Worm (Caenorhabditis elegans) whole organism, L1 larva: ENCODE measurements around the gene Y46G5A.14.

Experiments
- C34B4.2 ChIP-seq: sonication (generic microtip); optimal IDR thresholded peaks from 2 replicates; lab custom pipeline; 2017; ENCODE audit warnings: mild to moderate bottlenecking, missing genetic modification characterization, missing compliant biosample characterization
- aha-1 ChIP-seq: fragments of 150-350 bp; optimal IDR thresholded peaks from 2 replicates; lab custom pipeline; 2014; ENCODE audit warnings: missing biosample characterization, missing genetic modification characterization
- ama-1 ChIP-seq: fragments of 150-350 bp; optimal IDR thresholded peaks from 2 replicates; lab custom pipeline; 2014
- ceh-8 ChIP-seq: fragments of 200-800 bp; sonication (Bioruptor generic); optimal IDR thresholded peaks from 2 replicates; lab custom pipeline; 2018; ENCODE audit warnings: mild to moderate bottlenecking, missing genetic modification characterization, moderate library complexity, missing compliant biosample characterization
- ceh-82 ChIP-seq, 3 experiments: fragments of 150-350 bp in 1 of 3; sonication (generic microtip) in 2 of 3; optimal IDR thresholded peaks; 2 replicates each; lab custom pipeline; 2014 to 2017; ENCODE audit warnings: missing biosample characterization in 3 of 3, missing genetic modification characterization in 3 of 3
- ceh-88 ChIP-seq: fragments of 200-800 bp; sonication (Bioruptor generic); IDR thresholded peaks from 2 replicates; pipeline ENCODE4 v1.3.6; 2022; ENCODE audit warnings: missing genetic modification characterization, missing compliant biosample characterization
- efl-1 ChIP-seq, 4 experiments: fragments of 150-350 bp; optimal IDR thresholded peaks in 3 of 4; peaks in 1 of 4; 1 replicate in 1 of 4; 2 replicates in 3 of 4; lab custom pipeline; 2014; ENCODE audit warnings: missing biosample characterization in 2 of 4, missing genetic modification characterization in 2 of 4, missing genetic modification reagents in 2 of 4
- egl-13 ChIP-seq: sonication (generic microtip); optimal IDR thresholded peaks from 2 replicates; lab custom pipeline; 2016; ENCODE audit warnings: missing genotype, missing genetic modification reagents, missing genetic modification characterization, missing compliant biosample characterization
- egl-27 ChIP-seq, 2 experiments: fragments of 150-350 bp in 1 of 2; sonication (generic microtip); optimal IDR thresholded peaks; 3 replicates each; lab custom pipeline; 2017 to 2018; ENCODE audit warnings: missing biosample characterization in 2 of 2, missing genetic modification characterization in 2 of 2, missing genetic modification reagents in 2 of 2
- elt-2 ChIP-seq: sonication (generic microtip); optimal IDR thresholded peaks from 2 replicates; lab custom pipeline; 2016; ENCODE audit warnings: missing genetic modification characterization, mild to moderate bottlenecking, inconsistent platforms, missing compliant biosample characterization, missing genetic modification reagents
- fkh-10 ChIP-seq: sonication (generic microtip); optimal IDR thresholded peaks from 2 replicates; lab custom pipeline; 2017; ENCODE audit warnings: missing biosample characterization, missing genetic modification reagents, missing genetic modification characterization
- fkh-4 ChIP-seq: sonication (generic microtip); optimal IDR thresholded peaks from 2 replicates; lab custom pipeline; 2016; ENCODE audit warnings: missing compliant biosample characterization, missing genetic modification characterization, borderline replicate concordance
- fkh-8 ChIP-seq: sonication (generic microtip); optimal IDR thresholded peaks from 2 replicates; lab custom pipeline; 2016; ENCODE audit warnings: mild to moderate bottlenecking, missing genetic modification characterization, missing compliant biosample characterization
- fos-1 ChIP-seq: fragments of 150-350 bp; optimal IDR thresholded peaks from 2 replicates; lab custom pipeline; 2014; ENCODE audit warnings: missing biosample characterization, missing genetic modification characterization
- grh-1 ChIP-seq: fragments of 200-800 bp; sonication (Bioruptor generic); IDR thresholded peaks from 2 replicates; pipeline ENCODE4 v1.3.6; 2022; ENCODE audit warnings: missing genetic modification reagents, missing genetic modification characterization, missing compliant biosample characterization
- hpl-2 ChIP-seq: fragments of 150-350 bp; optimal IDR thresholded peaks from 2 replicates; lab custom pipeline; 2014; ENCODE audit warnings: missing biosample characterization, missing genetic modification reagents, missing genetic modification characterization
- irx-1 ChIP-seq: sonication (generic microtip); optimal IDR thresholded peaks from 2 replicates; lab custom pipeline; 2016; ENCODE audit warnings: missing genetic modification characterization, missing compliant biosample characterization
- jun-1 ChIP-seq: fragments of 150-350 bp; optimal IDR thresholded peaks from 2 replicates; lab custom pipeline; 2014; ENCODE audit warnings: missing biosample characterization, missing genetic modification reagents, missing genetic modification characterization
- lin-13 ChIP-seq: fragments of 150-350 bp; optimal IDR thresholded peaks from 2 replicates; lab custom pipeline; 2014; ENCODE audit warnings: missing biosample characterization, missing genetic modification reagents, missing genetic modification characterization
- lin-15B ChIP-seq: fragments of 150-350 bp; sonication (generic microtip); optimal IDR thresholded peaks from 3 replicates; lab custom pipeline; 2014; ENCODE audit warnings: missing biosample characterization, missing genetic modification characterization
- lin-39 ChIP-seq: fragments of 150-350 bp; optimal IDR thresholded peaks from 2 replicates; lab custom pipeline; 2014; ENCODE audit warnings: missing biosample characterization, missing genetic modification reagents, missing genetic modification characterization
- lir-3 ChIP-seq: sonication (generic microtip); optimal IDR thresholded peaks from 2 replicates; lab custom pipeline; 2016; ENCODE audit warnings: mild to moderate bottlenecking, missing genetic modification characterization, moderate library complexity, missing compliant biosample characterization; ENCODE audit not compliant: poor library complexity
- lsy-2 ChIP-seq, 2 experiments: fragments of 150-350 bp; optimal IDR thresholded peaks; 2 replicates each; lab custom pipeline; 2014; ENCODE audit warnings: missing biosample characterization in 2 of 2, missing genetic modification characterization in 2 of 2
- mab-9 ChIP-seq: fragments of 200-800 bp; sonication (Bioruptor generic); IDR thresholded peaks from 2 replicates; pipeline ENCODE4 v1.3.6; 2022; ENCODE audit warnings: missing genetic modification reagents, missing genetic modification characterization, missing compliant biosample characterization
- mef-2 ChIP-seq: fragments of 150-350 bp; optimal IDR thresholded peaks from 2 replicates; lab custom pipeline; 2014; ENCODE audit warnings: missing biosample characterization, missing genetic modification characterization
- mep-1 ChIP-seq: fragments of 150-350 bp; optimal IDR thresholded peaks from 2 replicates; lab custom pipeline; 2014; ENCODE audit warnings: missing biosample characterization, missing genetic modification characterization
- nhr-19 ChIP-seq: fragments of 200-800 bp; sonication (Bioruptor generic); conservative IDR thresholded peaks from 2 replicates; pipeline ENCODE4 v1.3.6; 2022; ENCODE audit warnings: missing genetic modification characterization, missing compliant biosample characterization
- nhr-20 ChIP-seq: sonication (generic microtip); optimal IDR thresholded peaks from 2 replicates; lab custom pipeline; 2016; ENCODE audit warnings: mild to moderate bottlenecking, missing genetic modification characterization, missing compliant biosample characterization
- nhr-71 ChIP-seq: sonication (generic microtip); optimal IDR thresholded peaks from 2 replicates; lab custom pipeline; 2016; ENCODE audit warnings: mild to moderate bottlenecking, missing genetic modification characterization, moderate library complexity, missing compliant biosample characterization
- nhr-76 ChIP-seq: sonication (generic microtip); optimal IDR thresholded peaks from 2 replicates; lab custom pipeline; 2017; ENCODE audit warnings: missing biosample characterization, missing genetic modification characterization
- nhr-77 ChIP-seq: fragments of 150-350 bp; optimal IDR thresholded peaks from 2 replicates; lab custom pipeline; 2014; ENCODE audit warnings: missing biosample characterization, missing genetic modification characterization
- nhr-84 ChIP-seq: sonication (generic microtip); optimal IDR thresholded peaks from 2 replicates; lab custom pipeline; 2017; ENCODE audit warnings: missing biosample characterization, missing genetic modification characterization
- nhr-85 ChIP-seq: sonication (generic microtip); peaks from one replicate; lab custom pipeline; 2016; ENCODE audit warnings: missing genetic modification characterization, inconsistent platforms, missing compliant biosample characterization
- nhr-90 ChIP-seq: sonication (generic microtip); optimal IDR thresholded peaks from 2 replicates; lab custom pipeline; 2016; ENCODE audit warnings: mild to moderate bottlenecking, missing genetic modification characterization, missing compliant biosample characterization; ENCODE audit not compliant: poor library complexity
- pag-3 ChIP-seq: sonication (generic microtip); optimal IDR thresholded peaks from 2 replicates; lab custom pipeline; 2017; ENCODE audit warnings: missing genetic modification characterization, mild to moderate bottlenecking, missing compliant biosample characterization, antibody characterized with exemption, borderline replicate concordance; ENCODE audit not compliant: insufficient read depth
- rnt-1 ChIP-seq: sonication (generic microtip); optimal IDR thresholded peaks from 2 replicates; lab custom pipeline; 2016; ENCODE audit warnings: mild to moderate bottlenecking, missing genetic modification characterization, moderate library complexity, missing compliant biosample characterization
- skn-1 ChIP-seq: fragments of 150-350 bp; optimal IDR thresholded peaks from 2 replicates; lab custom pipeline; 2014; ENCODE audit warnings: missing biosample characterization, missing genetic modification characterization
- snpc-4 ChIP-seq: fragments of 150-350 bp; optimal IDR thresholded peaks from 2 replicates; lab custom pipeline; 2014; ENCODE audit warnings: missing biosample characterization, missing genetic modification characterization
- sox-4 ChIP-seq: sonication (generic microtip); optimal IDR thresholded peaks from 2 replicates; lab custom pipeline; 2016; ENCODE audit warnings: missing genetic modification characterization, missing compliant biosample characterization
- sptf-1 ChIP-seq: fragments of 150-350 bp; optimal IDR thresholded peaks from 2 replicates; lab custom pipeline; 2014; ENCODE audit warnings: missing biosample characterization, missing genetic modification characterization
- sup-37 ChIP-seq: fragments of 200-800 bp; sonication (Bioruptor generic); optimal IDR thresholded peaks from 2 replicates; lab custom pipeline; 2018; ENCODE audit warnings: mild to moderate bottlenecking, missing genetic modification characterization, missing compliant biosample characterization
- swsn-7 ChIP-seq: sonication (generic microtip); optimal IDR thresholded peaks from 2 replicates; lab custom pipeline; 2016; ENCODE audit warnings: missing genetic modification characterization, missing compliant biosample characterization
- tlp-1 ChIP-seq: fragments of 150-350 bp; optimal IDR thresholded peaks from 2 replicates; lab custom pipeline; 2014; ENCODE audit warnings: missing biosample characterization, missing genetic modification characterization
- unc-130 ChIP-seq: fragments of 150-350 bp; optimal IDR thresholded peaks from 2 replicates; lab custom pipeline; 2017; ENCODE audit warnings: missing biosample characterization, missing genetic modification characterization, inconsistent platforms
- unc-98 ChIP-seq: fragments of 200-800 bp; sonication (Bioruptor generic); IDR thresholded peaks from 2 replicates; pipeline ENCODE4 v1.3.6; 2022; ENCODE audit warnings: missing genetic modification characterization, missing compliant biosample characterization
- vab-15 ChIP-seq: sonication (generic microtip); optimal IDR thresholded peaks from 2 replicates; lab custom pipeline; 2017; ENCODE audit warnings: missing genotype, mild to moderate bottlenecking, missing genetic modification characterization, missing compliant biosample characterization
- xbp-1 ChIP-seq: sonication (generic microtip); optimal IDR thresholded peaks from 2 replicates; lab custom pipeline; 2016; ENCODE audit warnings: missing genetic modification characterization, missing compliant biosample characterization
- zag-1 ChIP-seq: fragments of 150-350 bp; optimal IDR thresholded peaks from 2 replicates; lab custom pipeline; 2014; ENCODE audit warnings: missing biosample characterization, missing genetic modification characterization
- zip-4 ChIP-seq: fragments of 200-800 bp; sonication (Bioruptor generic); optimal IDR thresholded peaks from 2 replicates; lab custom pipeline; 2018; ENCODE audit warnings: mild to moderate bottlenecking, missing genetic modification characterization, moderate library complexity, missing compliant biosample characterization

The Y46G5A.14 gene

ce11 chrII:12799364-12799763 is 24.9 kb downstream of the Y46G5A.14 start:
- no peak for TF ChIP-seq nhr-84
- TF ChIP-seq nhr-71 (tag; lab: Kevin White, UChicago): no peak
- TF ChIP-seq unc-130: no peak
- TF ChIP-seq fkh-8 (tag; lab: Kevin White, UChicago): no peak
- TF ChIP-seq fos-1 (tag; lab: Kevin White, UChicago): no peak
- no peak for TF ChIP-seq zip-4
- TF ChIP-seq ceh-88: no peak
- TF ChIP-seq irx-1 (tag; lab: Kevin White, UChicago): no peak
- TF ChIP-seq ceh-8: no peak
- no peak for TF ChIP-seq nhr-90 (tag; lab: Kevin White, UChicago)
- no peak for TF ChIP-seq xbp-1 (tag; lab: Kevin White, UChicago)
- no peak for TF ChIP-seq nhr-20
- TF ChIP-seq pag-3 (tag; lab: Kevin White, UChicago): no peak
- TF ChIP-seq lir-3 (tag; lab: Kevin White, UChicago): no peak
- no peak for TF ChIP-seq tlp-1 (tag; lab: Kevin White, UChicago)
- TF ChIP-seq efl-1 (optimal IDR thresholded peaks at IDR 0.05; lab: Kevin White, UChicago): no peak
- TF ChIP-seq efl-1 (GFP tag; optimal IDR thresholded peaks at IDR 0.05 in 1 of 2; lab: Kevin White, UChicago): no peak
- TF ChIP-seq egl-27 (tag; optimal IDR thresholded peaks at IDR 0.05; lab: Kevin White, UChicago): no peak
- TF ChIP-seq lin-13 (GFP tag; lab: Kevin White, UChicago): no peak
- TF ChIP-seq aha-1 (tag; lab: Kevin White, UChicago): no peak

DNA sequence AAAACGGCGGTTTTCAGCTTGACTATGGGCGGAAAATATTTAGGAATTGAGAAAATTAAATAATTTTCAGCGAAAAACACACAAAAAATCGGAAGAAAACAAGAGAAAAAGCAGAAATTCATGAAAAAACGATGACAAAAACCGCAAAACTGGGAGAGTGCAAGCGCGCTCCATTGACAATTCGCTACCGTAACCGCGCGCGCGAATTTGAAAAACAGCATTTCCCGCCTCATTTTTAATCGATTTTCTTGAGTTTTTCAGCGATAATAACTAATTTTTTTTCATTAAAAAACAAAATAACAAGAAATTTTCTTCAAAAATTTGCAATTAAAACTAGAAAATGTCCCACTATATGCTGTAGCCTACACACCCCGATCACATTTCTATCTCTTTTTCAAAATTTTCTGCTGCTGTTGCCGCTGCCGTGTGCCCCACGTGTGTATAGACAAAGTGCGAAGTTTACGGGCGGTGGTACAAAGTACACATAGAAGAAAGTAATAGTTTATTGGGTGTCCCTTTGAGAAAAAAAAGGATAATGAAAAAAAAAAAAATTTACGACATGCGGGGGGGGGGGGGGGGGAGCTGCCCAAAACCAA is 25.5 kb downstream of the Y46G5A.14 start:
- TF ChIP-seq nhr-19 (GFP tag; lab: Robert Waterston, UW): peak; percentile 57
- TF ChIP-seq nhr-77 (tag; lab: Kevin White, UChicago): no peak
- TF ChIP-seq fos-1 (tag; lab: Kevin White, UChicago): no peak
- no peak for TF ChIP-seq aha-1 (tag; lab: Kevin White, UChicago)
- no peak for TF ChIP-seq tlp-1 (tag; lab: Kevin White, UChicago)
- no peak for TF ChIP-seq mab-9
- TF ChIP-seq egl-13 (tag; lab: Kevin White, UChicago): no peak
- peak; percentile 46 to 86 for TF ChIP-seq efl-1 (optimal IDR thresholded peaks at IDR 0.05; lab: Kevin White, UChicago)
- peak; percentile 70 to 71 for TF ChIP-seq efl-1 (GFP tag; optimal IDR thresholded peaks at IDR 0.05 in 1 of 2; lab: Kevin White, UChicago)
- no peak for TF ChIP-seq jun-1 (tag; lab: Kevin White, UChicago)
- no peak for TF ChIP-seq skn-1 (tag; lab: Kevin White, UChicago)
- TF ChIP-seq hpl-2 (GFP tag; lab: Kevin White, UChicago): no peak
- no peak for TF ChIP-seq lin-15B (tag; lab: Kevin White, UChicago)
- peak; percentile 3 for TF ChIP-seq swsn-7 (tag; lab: Kevin White, UChicago)
- TF ChIP-seq vab-15: no peak
- peak; percentile 34; the same call in 1 of the 2 replicates for TF ChIP-seq grh-1 (GFP tag; lab: Robert Waterston, UW)
- no peak for TF ChIP-seq zag-1
- TF ChIP-seq sup-37 (GFP tag; lab: Kevin White, UChicago): no peak
- peak; percentile 51 for TF ChIP-seq irx-1 (tag; lab: Kevin White, UChicago)
- TF ChIP-seq pag-3 (tag; lab: Kevin White, UChicago): no peak
- TF ChIP-seq sox-4 (tag; lab: Kevin White, UChicago): no peak
- no peak for TF ChIP-seq mep-1 (tag; lab: Kevin White, UChicago)
- no peak for TF ChIP-seq nhr-76 (tag; lab: Kevin White, UChicago)
- TF ChIP-seq unc-98: no peak
- TF ChIP-seq sptf-1: no peak
- no peak for TF ChIP-seq mef-2
- no peak for TF ChIP-seq fkh-10
- TF ChIP-seq ceh-88: no peak
- no peak for TF ChIP-seq ama-1 (lab: Kevin White, UChicago)
- TF ChIP-seq nhr-90 (tag; lab: Kevin White, UChicago): peak; percentile 6
- peak; percentile 45 for TF ChIP-seq nhr-85 (tag; lab: Kevin White, UChicago)
- peak; percentile 82 to 85 for TF ChIP-seq lsy-2 (tag; optimal IDR thresholded peaks at IDR 0.05; lab: Kevin White, UChicago)
- no peak for TF ChIP-seq lin-39 (tag; lab: Kevin White, UChicago)
- no peak for TF ChIP-seq elt-2 (tag; lab: Kevin White, UChicago)
- no peak for TF ChIP-seq rnt-1
- no peak for TF ChIP-seq snpc-4 (tag; lab: Kevin White, UChicago)
- no peak for TF ChIP-seq ceh-82 (tag; optimal IDR thresholded peaks at IDR 0.05; lab: Kevin White, UChicago)
- TF ChIP-seq C34B4.2: no peak
- no peak for TF ChIP-seq fkh-4 (tag; lab: Kevin White, UChicago)
- TF ChIP-seq xbp-1 (tag; lab: Kevin White, UChicago): no peak
